Worm (Caenorhabditis elegans) whole organism, L1 larva: ENCODE data around the gene T16G1.18.

ENCODE experiments used
- C16A3.4 ChIP-seq: fragments of 150-350 bp; optimal IDR thresholded peaks from 2 replicates; lab custom pipeline; 2014; ENCODE audit warnings: missing biosample characterization, missing genetic modification characterization
- C34B4.2 ChIP-seq: sonication (generic microtip); optimal IDR thresholded peaks from 2 replicates; lab custom pipeline; 2017; ENCODE audit warnings: mild to moderate bottlenecking, missing genetic modification characterization, missing compliant biosample characterization
- F16B12.6 ChIP-seq: fragments of 150-350 bp; optimal IDR thresholded peaks from 2 replicates; lab custom pipeline; 2014; ENCODE audit warnings: missing biosample characterization, missing genetic modification characterization
- Y116A8C.19 ChIP-seq: sonication (generic microtip); optimal IDR thresholded peaks from 2 replicates; lab custom pipeline; 2016; ENCODE audit warnings: missing compliant biosample characterization, missing genetic modification characterization, borderline replicate concordance
- blmp-1 ChIP-seq: fragments of 150-350 bp; optimal IDR thresholded peaks from 2 replicates; lab custom pipeline; 2014; ENCODE audit warnings: missing biosample characterization, missing genetic modification characterization
- ceh-8 ChIP-seq: fragments of 200-800 bp; sonication (Bioruptor generic); optimal IDR thresholded peaks from 2 replicates; lab custom pipeline; 2018; ENCODE audit warnings: mild to moderate bottlenecking, missing genetic modification characterization, moderate library complexity, missing compliant biosample characterization
- ceh-82 ChIP-seq, 3 experiments: fragments of 150-350 bp in 1 of 3; sonication (generic microtip) in 2 of 3; optimal IDR thresholded peaks; 2 replicates each; lab custom pipeline; 2014 to 2017; ENCODE audit warnings: missing biosample characterization in 3 of 3, missing genetic modification characterization in 3 of 3
- dpl-1 ChIP-seq, 3 experiments: fragments of 150-350 bp in 2 of 3; sonication (generic microtip) in 1 of 3; optimal IDR thresholded peaks; 2 replicates each; lab custom pipeline; 2014 to 2017; ENCODE audit warnings: missing biosample characterization in 3 of 3, missing genetic modification characterization in 3 of 3, missing genetic modification reagents in 3 of 3
- efl-1 ChIP-seq, 4 experiments: fragments of 150-350 bp; optimal IDR thresholded peaks in 3 of 4; peaks in 1 of 4; 1 replicate in 1 of 4; 2 replicates in 3 of 4; lab custom pipeline; 2014; ENCODE audit warnings: missing biosample characterization in 2 of 4, missing genetic modification characterization in 2 of 4, missing genetic modification reagents in 2 of 4
- efl-3 ChIP-seq: fragments of 200-800 bp; sonication (Bioruptor generic); optimal IDR thresholded peaks from 2 replicates; lab custom pipeline; 2018; ENCODE audit warnings: mild to moderate bottlenecking, missing genetic modification characterization, missing compliant biosample characterization
- egl-13 ChIP-seq: sonication (generic microtip); optimal IDR thresholded peaks from 2 replicates; lab custom pipeline; 2016; ENCODE audit warnings: missing genotype, missing genetic modification reagents, missing genetic modification characterization, missing compliant biosample characterization
- elt-2 ChIP-seq: sonication (generic microtip); optimal IDR thresholded peaks from 2 replicates; lab custom pipeline; 2016; ENCODE audit warnings: missing genetic modification characterization, mild to moderate bottlenecking, inconsistent platforms, missing compliant biosample characterization, missing genetic modification reagents
- elt-3 ChIP-seq, 6 experiments: fragments of 150-350 bp in 1 of 6; sonication (generic microtip); optimal IDR thresholded peaks; 2 replicates each; lab custom pipeline; 2017 to 2018; ENCODE audit warnings: missing biosample characterization in 6 of 6, missing genetic modification characterization in 6 of 6, inconsistent platforms in 1 of 6
- ets-5 ChIP-seq: fragments of 200-800 bp; sonication (Bioruptor generic); IDR thresholded peaks from 2 replicates; pipeline ENCODE4 v1.3.6; 2022; ENCODE audit warnings: missing genetic modification characterization, missing compliant biosample characterization
- isw-1 ChIP-seq: fragments of 200-800 bp; sonication (Bioruptor generic); IDR thresholded peaks from 2 replicates; pipeline ENCODE4 v1.3.6; 2022; ENCODE audit warnings: missing genetic modification characterization, missing compliant biosample characterization
- lin-14 ChIP-seq: fragments of 200-800 bp; sonication (Bioruptor generic); optimal IDR thresholded peaks from 2 replicates; lab custom pipeline; 2018; ENCODE audit warnings: mild to moderate bottlenecking, missing genetic modification characterization, moderate library complexity, missing compliant biosample characterization
- lin-35 ChIP-seq, 2 experiments: fragments of 150-350 bp; optimal IDR thresholded peaks; 2 replicates each; lab custom pipeline; 2014; ENCODE audit warnings: missing biosample characterization in 2 of 2, missing genetic modification characterization in 2 of 2, missing genetic modification reagents in 2 of 2
- lir-3 ChIP-seq: sonication (generic microtip); optimal IDR thresholded peaks from 2 replicates; lab custom pipeline; 2016; ENCODE audit warnings: mild to moderate bottlenecking, missing genetic modification characterization, moderate library complexity, missing compliant biosample characterization; ENCODE audit not compliant: poor library complexity
- lsy-2 ChIP-seq, 2 experiments: fragments of 150-350 bp; optimal IDR thresholded peaks; 2 replicates each; lab custom pipeline; 2014; ENCODE audit warnings: missing biosample characterization in 2 of 2, missing genetic modification characterization in 2 of 2
- mab-9 ChIP-seq: fragments of 200-800 bp; sonication (Bioruptor generic); IDR thresholded peaks from 2 replicates; pipeline ENCODE4 v1.3.6; 2022; ENCODE audit warnings: missing genetic modification reagents, missing genetic modification characterization, missing compliant biosample characterization
- mef-2 ChIP-seq: fragments of 150-350 bp; optimal IDR thresholded peaks from 2 replicates; lab custom pipeline; 2014; ENCODE audit warnings: missing biosample characterization, missing genetic modification characterization
- mep-1 ChIP-seq: fragments of 150-350 bp; optimal IDR thresholded peaks from 2 replicates; lab custom pipeline; 2014; ENCODE audit warnings: missing biosample characterization, missing genetic modification characterization
- nhr-19 ChIP-seq: fragments of 200-800 bp; sonication (Bioruptor generic); conservative IDR thresholded peaks from 2 replicates; pipeline ENCODE4 v1.3.6; 2022; ENCODE audit warnings: missing genetic modification characterization, missing compliant biosample characterization
- nhr-237 ChIP-seq: fragments of 150-350 bp; optimal IDR thresholded peaks from 2 replicates; lab custom pipeline; 2014; ENCODE audit warnings: missing biosample characterization, missing genetic modification characterization
- nhr-28 ChIP-seq: fragments of 150-350 bp; optimal IDR thresholded peaks from 2 replicates; lab custom pipeline; 2014; ENCODE audit warnings: missing biosample characterization, missing genetic modification characterization
- nhr-47 ChIP-seq: sonication (generic microtip); optimal IDR thresholded peaks from 2 replicates; lab custom pipeline; 2016; ENCODE audit warnings: mild to moderate bottlenecking, missing genetic modification characterization, moderate library complexity, missing compliant biosample characterization
- nhr-71 ChIP-seq: sonication (generic microtip); optimal IDR thresholded peaks from 2 replicates; lab custom pipeline; 2016; ENCODE audit warnings: mild to moderate bottlenecking, missing genetic modification characterization, moderate library complexity, missing compliant biosample characterization
- nhr-76 ChIP-seq: sonication (generic microtip); optimal IDR thresholded peaks from 2 replicates; lab custom pipeline; 2017; ENCODE audit warnings: missing biosample characterization, missing genetic modification characterization
- rnt-1 ChIP-seq: sonication (generic microtip); optimal IDR thresholded peaks from 2 replicates; lab custom pipeline; 2016; ENCODE audit warnings: mild to moderate bottlenecking, missing genetic modification characterization, moderate library complexity, missing compliant biosample characterization
- skn-1 ChIP-seq: fragments of 150-350 bp; optimal IDR thresholded peaks from 2 replicates; lab custom pipeline; 2014; ENCODE audit warnings: missing biosample characterization, missing genetic modification characterization
- snu-23 ChIP-seq: sonication (generic microtip); optimal IDR thresholded peaks from 2 replicates; lab custom pipeline; 2016; ENCODE audit warnings: missing genetic modification characterization, missing compliant biosample characterization
- tbx-2 ChIP-seq: sonication (generic microtip); optimal IDR thresholded peaks from 2 replicates; lab custom pipeline; 2016; ENCODE audit warnings: missing genetic modification characterization, missing compliant biosample characterization
- unc-130 ChIP-seq: fragments of 150-350 bp; optimal IDR thresholded peaks from 2 replicates; lab custom pipeline; 2017; ENCODE audit warnings: missing biosample characterization, missing genetic modification characterization, inconsistent platforms
- unc-30 ChIP-seq: sonication (generic microtip); optimal IDR thresholded peaks from 2 replicates; lab custom pipeline; 2017; ENCODE audit warnings: missing biosample characterization, missing genetic modification characterization
- unc-62 ChIP-seq: fragments of 150-350 bp; optimal IDR thresholded peaks from 2 replicates; lab custom pipeline; 2014; ENCODE audit warnings: missing biosample characterization, missing genetic modification reagents, missing genetic modification characterization
- unc-86 ChIP-seq: sonication (generic microtip); optimal IDR thresholded peaks from 2 replicates; lab custom pipeline; 2016; ENCODE audit warnings: missing genetic modification characterization, missing compliant biosample characterization
- unc-98 ChIP-seq: fragments of 200-800 bp; sonication (Bioruptor generic); IDR thresholded peaks from 2 replicates; pipeline ENCODE4 v1.3.6; 2022; ENCODE audit warnings: missing genetic modification characterization, missing compliant biosample characterization
- vab-15 ChIP-seq: sonication (generic microtip); optimal IDR thresholded peaks from 2 replicates; lab custom pipeline; 2017; ENCODE audit warnings: missing genotype, mild to moderate bottlenecking, missing genetic modification characterization, missing compliant biosample characterization
- xbp-1 ChIP-seq: sonication (generic microtip); optimal IDR thresholded peaks from 2 replicates; lab custom pipeline; 2016; ENCODE audit warnings: missing genetic modification characterization, missing compliant biosample characterization
- zag-1 ChIP-seq: fragments of 150-350 bp; optimal IDR thresholded peaks from 2 replicates; lab custom pipeline; 2014; ENCODE audit warnings: missing biosample characterization, missing genetic modification characterization
- zip-4 ChIP-seq: fragments of 200-800 bp; sonication (Bioruptor generic); optimal IDR thresholded peaks from 2 replicates; lab custom pipeline; 2018; ENCODE audit warnings: mild to moderate bottlenecking, missing genetic modification characterization, moderate library complexity, missing compliant biosample characterization
- ztf-4 ChIP-seq: fragments of 150-350 bp; optimal IDR thresholded peaks from 2 replicates; lab custom pipeline; 2014; ENCODE audit warnings: missing biosample characterization, missing genetic modification characterization

The T16G1.18 gene

DNA sequence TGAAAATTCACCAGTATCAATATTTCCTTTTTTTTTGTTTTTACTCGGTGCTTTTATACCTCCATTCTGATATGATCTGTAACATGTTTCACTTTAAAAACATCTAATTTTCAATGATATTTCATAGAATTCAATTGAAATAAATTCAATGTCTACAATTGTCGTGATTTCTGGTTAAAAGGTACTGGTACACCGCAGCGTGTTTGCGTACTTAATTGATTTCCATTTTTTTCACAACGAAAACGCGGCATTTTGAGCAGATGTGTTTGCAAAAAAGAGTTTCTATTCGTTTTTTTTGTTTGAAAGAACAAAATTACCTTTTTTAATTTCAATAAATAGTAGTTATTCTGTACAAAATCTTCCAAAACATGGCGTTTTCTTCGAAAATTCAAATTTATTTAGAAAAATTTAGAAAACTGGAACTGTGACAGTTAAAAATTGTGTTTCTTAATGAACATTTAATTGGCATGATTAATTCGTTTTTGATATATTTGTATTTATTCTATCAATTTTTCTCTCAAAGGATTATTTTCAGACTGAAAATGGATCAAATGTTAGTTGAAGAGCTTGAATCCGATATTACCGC lies 19.6 kb downstream of the T16G1.18 start, which contains the start of gene pnn-1:
TSS of gene pnn-1 (plus strand) at position 536 of the 586 bp plus-strand sequence.
- TF ChIP-seq mef-2 (tag; lab: Kevin White, UChicago) (no peak), xbp-1 (tag; lab: Kevin White, UChicago) (peak; percentile 31), efl-1 (optimal IDR thresholded peaks at IDR 0.05; lab: Kevin White, UChicago) (peak; percentile 40 to 58), efl-1 (GFP tag; optimal IDR thresholded peaks at IDR 0.05 in 1 of 2; lab: Kevin White, UChicago) (peak; percentile 49 to 95), C16A3.4 (tag; lab: Kevin White, UChicago) (peak; percentile 44), zag-1 (tag; lab: Kevin White, UChicago) (no peak), nhr-47 (tag; lab: Kevin White, UChicago) (peak; percentile 37), unc-62 (GFP tag; lab: Kevin White, UChicago) (no peak), tbx-2 (tag; lab: Kevin White, UChicago) (peak; percentile 12), nhr-76 (tag; lab: Kevin White, UChicago) (no peak), mab-9 (GFP tag; lab: Robert Waterston, UW) (no peak), F16B12.6 (tag; lab: Kevin White, UChicago) (peak; percentile 87), unc-30 (tag; lab: Kevin White, UChicago) (no peak), dpl-1 (GFP tag; optimal IDR thresholded peaks at IDR 0.05; lab: Kevin White, UChicago) (peak; percentile 29 to 69 (median 63)), egl-13 (tag; lab: Kevin White, UChicago) (no peak), snu-23 (peak; percentile 45), unc-130 (tag; lab: Kevin White, UChicago) (no peak), efl-3 (no peak), nhr-71 (tag; lab: Kevin White, UChicago) (peak; percentile 44), rnt-1 (tag; lab: Kevin White, UChicago) (no peak), blmp-1 (tag; lab: Kevin White, UChicago) (peak; percentile 41), Y116A8C.19 (tag; lab: Kevin White, UChicago) (no peak), lin-35 (GFP tag; optimal IDR thresholded peaks at IDR 0.05; lab: Kevin White, UChicago) (peak; percentile 28 to 63), nhr-237 (tag; lab: Kevin White, UChicago) (no peak), mep-1 (tag; lab: Kevin White, UChicago) (peak; percentile 58), lsy-2 (tag; optimal IDR thresholded peaks at IDR 0.05; lab: Kevin White, UChicago) (peak; percentile 71 to 86), unc-86 (tag; lab: Kevin White, UChicago) (no peak), isw-1 (no peak), ceh-82 (tag; optimal IDR thresholded peaks at IDR 0.05; lab: Kevin White, UChicago) (no peak), lin-14 (GFP tag; lab: Kevin White, UChicago) (peak; percentile 37)

DNA sequence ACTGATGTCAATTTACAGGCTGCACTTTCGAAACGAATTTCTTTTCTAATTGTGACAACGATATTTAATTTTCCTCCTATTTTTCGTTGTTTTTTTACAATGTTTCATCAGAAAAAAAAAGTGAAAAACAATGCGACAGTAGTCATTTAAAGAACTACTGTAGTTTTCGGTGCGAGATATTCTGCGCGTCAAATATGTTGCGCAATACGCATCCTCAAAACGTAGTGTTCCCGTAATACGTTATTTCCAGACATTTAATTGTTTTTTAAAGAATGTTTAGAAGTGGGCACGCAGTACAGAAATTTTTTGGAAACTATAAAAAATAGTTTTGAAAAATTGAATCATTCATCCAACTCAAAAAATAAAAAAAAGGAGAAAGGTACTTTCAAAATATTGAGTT lies 22.9 kb downstream of the T16G1.18 start:
- TF ChIP-seq ztf-4 (tag; lab: Kevin White, UChicago) (no peak), rnt-1 (tag; lab: Kevin White, UChicago) (no peak), C34B4.2 (tag; lab: Kevin White, UChicago) (no peak), lir-3 (no peak), mep-1 (tag; lab: Kevin White, UChicago) (no peak), efl-1 (optimal IDR thresholded peaks at IDR 0.05; lab: Kevin White, UChicago) (no peak), efl-1 (GFP tag; optimal IDR thresholded peaks at IDR 0.05 in 1 of 2; lab: Kevin White, UChicago) (no peak), ets-5 (GFP tag; lab: Robert Waterston, UW) (no peak), skn-1 (no peak), elt-2 (tag; lab: Kevin White, UChicago) (no peak), nhr-28 (tag; lab: Kevin White, UChicago) (no peak), unc-86 (tag; lab: Kevin White, UChicago) (no peak), zip-4 (no peak), vab-15 (tag; lab: Kevin White, UChicago) (no peak), ceh-8 (GFP tag; lab: Kevin White, UChicago) (no peak), nhr-19 (GFP tag; lab: Robert Waterston, UW) (no peak), unc-98 (GFP tag; lab: Robert Waterston, UW) (no peak), elt-3 (tag; optimal IDR thresholded peaks at IDR 0.05; lab: Kevin White, UChicago) (no peak)
